Worm (Caenorhabditis elegans): ENCODE data around the gene attf-5.

DNA sequence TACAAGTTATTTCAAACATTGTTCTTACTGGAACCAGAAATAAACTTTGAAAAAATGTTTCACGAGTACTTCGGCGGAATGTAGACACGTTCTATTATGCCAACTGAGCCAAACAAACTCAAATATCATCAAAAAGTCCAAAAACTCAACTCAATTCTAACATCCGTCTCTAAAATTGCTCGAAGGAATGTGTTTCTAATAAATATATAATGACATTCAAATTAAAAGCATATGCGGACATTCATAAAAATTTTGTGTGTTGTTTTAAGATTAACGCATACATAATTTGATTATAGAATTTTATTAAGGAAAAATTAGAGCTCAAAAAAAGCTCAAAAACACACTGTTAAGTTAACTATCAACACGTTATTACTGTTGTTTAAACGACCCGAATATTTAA lies 57.3 kb downstream of the attf-5 start:
- TF ChIP-seq ceh-83 (GFP tag; optimal IDR thresholded peaks at IDR 0.05): no peak
- no peak for TF ChIP-seq nhr-76 (tag; optimal IDR thresholded peaks at IDR 0.05)
- TF ChIP-seq elt-3 (tag; optimal IDR thresholded peaks at IDR 0.05): no peak
- no peak for TF ChIP-seq unc-62 (GFP tag; optimal IDR thresholded peaks at IDR 0.05)
